Worm (Caenorhabditis elegans) whole organism, young adult: ENCODE results near the gene tbx-2.
A peak's percentile ranks its signal among the peaks of the same experiment; 100 is the strongest.

Source experiments
- B0035.1 ChIP-seq: sonication (generic microtip); optimal IDR thresholded peaks from 2 replicates; lab custom pipeline; 2016; ENCODE audit warnings: missing genetic modification characterization, mild to moderate bottlenecking, missing compliant biosample characterization, missing genotype, missing genetic modification reagents
- B0336.3 ChIP-seq: fragments of 200-800 bp; sonication (Bioruptor generic); IDR thresholded peaks from 2 replicates; pipeline ENCODE4 v1.3.6; 2022; ENCODE audit warnings: missing genetic modification characterization, missing compliant biosample characterization
- C17E4.6 ChIP-seq: fragments of 200-800 bp; sonication (Bioruptor generic); IDR thresholded peaks from 2 replicates; pipeline ENCODE4 v1.3.6; 2022; ENCODE audit warnings: missing genetic modification reagents, missing genetic modification characterization, missing compliant biosample characterization
- F22D6.2 ChIP-seq: sonication (generic microtip); optimal IDR thresholded peaks from 2 replicates; lab custom pipeline; 2016; ENCODE audit warnings: mild to moderate bottlenecking, missing genetic modification characterization, missing compliant biosample characterization
- F52B5.7 ChIP-seq: sonication (generic microtip); optimal IDR thresholded peaks from 2 replicates; lab custom pipeline; 2016; ENCODE audit warnings: mild to moderate bottlenecking, missing genetic modification characterization, missing compliant biosample characterization
- F57A8.1 ChIP-seq: fragments of 200-800 bp; sonication (Bioruptor generic); optimal IDR thresholded peaks from 2 replicates; lab custom pipeline; 2018; ENCODE audit warnings: mild to moderate bottlenecking, missing genetic modification characterization, moderate library complexity, missing compliant biosample characterization
- ama-1 ChIP-seq, 3 experiments: fragments of 150-350 bp in 1 of 3; sonication (generic microtip) in 2 of 3; optimal IDR thresholded peaks; 2 replicates each; lab custom pipeline; 2014 to 2018; ENCODE audit warnings: missing biosample characterization in 2 of 3, missing genetic modification characterization in 2 of 3, missing genetic modification reagents in 2 of 3
- aptf-2 ChIP-seq: fragments of 200-800 bp; sonication (Bioruptor generic); conservative IDR thresholded peaks from 2 replicates; pipeline ENCODE4 v1.3.6; 2022; ENCODE audit warnings: missing genetic modification reagents, missing genetic modification characterization, missing compliant biosample characterization
- attf-5 ChIP-seq: fragments of 200-800 bp; sonication (Bioruptor generic); optimal IDR thresholded peaks from 2 replicates; lab custom pipeline; 2018; ENCODE audit warnings: mild to moderate bottlenecking, missing genetic modification characterization, missing compliant biosample characterization
- attf-6 ChIP-seq: fragments of 200-800 bp; sonication (Bioruptor generic); IDR thresholded peaks from 2 replicates; pipeline ENCODE4 v1.3.6; 2022; ENCODE audit warnings: missing genetic modification reagents, missing genetic modification characterization, missing compliant biosample characterization
- efl-1 ChIP-seq: fragments of 150-350 bp; optimal IDR thresholded peaks from 2 replicates; lab custom pipeline; 2014; ENCODE audit warnings: missing biosample characterization, missing genetic modification reagents, missing genetic modification characterization
- ekl-4 ChIP-seq: fragments of 200-800 bp; sonication (Bioruptor generic); IDR thresholded peaks from 2 replicates; pipeline ENCODE4 v1.3.6; 2022; ENCODE audit warnings: missing genetic modification reagents, missing genetic modification characterization, missing compliant biosample characterization
- gei-17 ChIP-seq: fragments of 200-800 bp; sonication (Bioruptor generic); optimal IDR thresholded peaks from 2 replicates; lab custom pipeline; 2018; ENCODE audit warnings: mild to moderate bottlenecking, missing genetic modification characterization, missing compliant biosample characterization
- him-1 ChIP-seq: sonication (generic microtip); optimal IDR thresholded peaks from 2 replicates; lab custom pipeline; 2016; ENCODE audit warnings: missing genotype, missing genetic modification reagents, missing genetic modification characterization, missing compliant biosample characterization
- hlh-26 ChIP-seq: fragments of 200-800 bp; sonication (Bioruptor generic); conservative IDR thresholded peaks from 2 replicates; pipeline ENCODE4 v1.3.6; 2022; ENCODE audit warnings: missing genetic modification reagents, missing genetic modification characterization, missing compliant biosample characterization
- hmg-1.2 ChIP-seq: fragments of 200-800 bp; sonication (Bioruptor generic); IDR thresholded peaks from 2 replicates; pipeline ENCODE4 v1.3.6; 2022; ENCODE audit warnings: missing genetic modification reagents, missing genetic modification characterization, missing compliant biosample characterization
- hmg-20 ChIP-seq: fragments of 200-800 bp; sonication (Bioruptor generic); IDR thresholded peaks from 2 replicates; pipeline ENCODE4 v1.3.6; 2022; ENCODE audit warnings: missing genetic modification reagents, missing genetic modification characterization, missing compliant biosample characterization
- hrde-1 ChIP-seq: sonication (generic microtip); optimal IDR thresholded peaks from 2 replicates; lab custom pipeline; 2016; ENCODE audit warnings: missing genetic modification characterization, mild to moderate bottlenecking, missing compliant biosample characterization, moderate library complexity, missing genotype, missing genetic modification reagents, borderline replicate concordance
- lin-40 ChIP-seq: sonication (generic microtip); optimal IDR thresholded peaks from 2 replicates; lab custom pipeline; 2016; ENCODE audit warnings: missing genetic modification characterization, mild to moderate bottlenecking, missing compliant biosample characterization, missing genotype, missing genetic modification reagents
- madf-6 ChIP-seq: fragments of 200-800 bp; sonication (Bioruptor generic); IDR thresholded peaks from 2 replicates; pipeline ENCODE4 v1.3.6; 2022; ENCODE audit warnings: missing genetic modification reagents, missing genetic modification characterization, missing compliant biosample characterization
- madf-8 ChIP-seq: fragments of 200-800 bp; sonication (Bioruptor generic); conservative IDR thresholded peaks from 2 replicates; pipeline ENCODE4 v1.3.6; 2022; ENCODE audit warnings: missing genetic modification reagents, missing genetic modification characterization, missing compliant biosample characterization
- nfyb-1 ChIP-seq: fragments of 200-800 bp; sonication (Bioruptor generic); IDR thresholded peaks from 2 replicates; pipeline ENCODE4 v1.3.6; 2022; ENCODE audit warnings: missing genetic modification reagents, missing genetic modification characterization, missing compliant biosample characterization
- nhr-120 ChIP-seq: fragments of 200-800 bp; sonication (Bioruptor generic); IDR thresholded peaks from 2 replicates; pipeline ENCODE4 v1.3.6; 2022; ENCODE audit warnings: missing genetic modification characterization, missing compliant biosample characterization
- nhr-27 ChIP-seq: fragments of 200-800 bp; sonication (Bioruptor generic); optimal IDR thresholded peaks from 2 replicates; lab custom pipeline; 2018; ENCODE audit warnings: mild to moderate bottlenecking, missing genetic modification characterization, moderate library complexity, missing compliant biosample characterization
- nhr-80 ChIP-seq: sonication (generic microtip); optimal IDR thresholded peaks from 2 replicates; lab custom pipeline; 2016; ENCODE audit warnings: missing genetic modification characterization, missing compliant biosample characterization
- pbrm-1 ChIP-seq: fragments of 200-800 bp; sonication (Bioruptor generic); IDR thresholded peaks from 2 replicates; pipeline ENCODE4 v1.3.6; 2022; ENCODE audit warnings: missing genetic modification reagents, missing genetic modification characterization, missing compliant biosample characterization
- sptf-2 ChIP-seq: fragments of 200-800 bp; sonication (Bioruptor generic); optimal IDR thresholded peaks from 2 replicates; lab custom pipeline; 2018; ENCODE audit warnings: mild to moderate bottlenecking, missing genetic modification characterization, missing compliant biosample characterization
- tlf-1 ChIP-seq: fragments of 200-800 bp; sonication (Bioruptor generic); optimal IDR thresholded peaks from 2 replicates; lab custom pipeline; 2018; ENCODE audit warnings: mild to moderate bottlenecking, missing genetic modification characterization, missing compliant biosample characterization
- zfh-2 ChIP-seq: fragments of 200-800 bp; sonication (Bioruptor generic); conservative IDR thresholded peaks from 2 replicates; pipeline ENCODE4 v1.3.6; 2022; ENCODE audit warnings: missing genetic modification reagents, missing genetic modification characterization, missing compliant biosample characterization
- ztf-26 ChIP-seq: sonication (generic microtip); optimal IDR thresholded peaks from 2 replicates; lab custom pipeline; 2017; ENCODE audit warnings: missing genetic modification characterization, missing compliant biosample characterization
- ztf-28 ChIP-seq: fragments of 200-800 bp; sonication (Bioruptor generic); IDR thresholded peaks from 2 replicates; pipeline ENCODE4 v1.3.6; 2022; ENCODE audit warnings: missing genetic modification reagents, missing genetic modification characterization, missing compliant biosample characterization
- ztf-6 ChIP-seq: fragments of 200-800 bp; sonication (Bioruptor generic); IDR thresholded peaks from 2 replicates; pipeline ENCODE4 v1.3.6; 2022; ENCODE audit warnings: missing genetic modification reagents, missing genetic modification characterization, missing compliant biosample characterization

tbx-2 gene

ce11 chrIII:5138940-5139533 lies 2.9 kb upstream of the tbx-2 start:
- TF ChIP-seq C17E4.6 (GFP tag; lab: Robert Waterston, UW) (no peak), hrde-1 (tag; lab: Kevin White, UChicago) (no peak), attf-5 (GFP tag; lab: Kevin White, UChicago) (no peak), ztf-26 (tag; lab: Kevin White, UChicago) (no peak), aptf-2 (GFP tag; lab: Robert Waterston, UW) (no peak), F52B5.7 (tag; lab: Kevin White, UChicago) (no peak), tlf-1 (no peak), ztf-28 (GFP tag; lab: Robert Waterston, UW) (no peak), pbrm-1 (GFP tag; lab: Robert Waterston, UW) (no peak)

ce11 chrIII:5137685-5138084 lies 1.6 kb upstream of the tbx-2 start:
- no peak for TF ChIP-seq hlh-26 (GFP tag; lab: Robert Waterston, UW)

ce11 chrIII:5137099-5137498 lies 1.0 kb upstream of the tbx-2 start:
- TF ChIP-seq B0035.1 (tag; lab: Kevin White, UChicago): no peak
- no peak for TF ChIP-seq efl-1 (GFP tag; lab: Kevin White, UChicago)
- peak; percentile 60 for TF ChIP-seq nhr-80
- no peak for TF ChIP-seq tlf-1
- TF ChIP-seq ama-1 (optimal IDR thresholded peaks at IDR 0.05; lab: Kevin White, UChicago): no peak
- peak in 1 of 2 experiments; percentile 35 for TF ChIP-seq ama-1 (GFP tag; optimal IDR thresholded peaks at IDR 0.05; lab: Kevin White, UChicago)

- no peak for TF ChIP-seq attf-6
- peak; percentile 47 for TF ChIP-seq him-1 (tag; lab: Kevin White, UChicago)
- TF ChIP-seq hmg-1.2 (GFP tag; lab: Robert Waterston, UW): no peak
Measured at ce11 chrIII:5134506-5134905, 1.6 kb downstream of the tbx-2 start.

- no peak for TF ChIP-seq nfyb-1
- TF ChIP-seq him-1 (tag; lab: Kevin White, UChicago): peak; percentile 91
- no peak for TF ChIP-seq B0336.3 (GFP tag; lab: Robert Waterston, UW)
- no peak for TF ChIP-seq B0035.1 (tag; lab: Kevin White, UChicago)
- TF ChIP-seq, all 124 proteins: peak for 1
Measured at ce11 chrIII:5130654-5131053, 5.4 kb downstream of the tbx-2 start.

ce11 chrIII:5129261-5129660 lies 6.8 kb downstream of the tbx-2 start:
- TF ChIP-seq lin-40 (tag; lab: Kevin White, UChicago) (no peak), madf-8 (GFP tag; lab: Robert Waterston, UW) (no peak), hmg-20 (GFP tag; lab: Robert Waterston, UW) (no peak), ekl-4 (GFP tag; lab: Robert Waterston, UW) (no peak), F57A8.1 (GFP tag; lab: Kevin White, UChicago) (no peak), nhr-120 (0 out of 2 replicates have a peak, but pooled peaks have one; percentile 73), zfh-2 (GFP tag; lab: Robert Waterston, UW) (peak; percentile 52), F22D6.2 (tag; lab: Kevin White, UChicago) (no peak), sptf-2 (no peak), madf-6 (GFP tag; lab: Robert Waterston, UW) (no peak), nhr-27 (tag; lab: Kevin White, UChicago) (no peak), gei-17 (GFP tag; lab: Kevin White, UChicago) (no peak), ztf-6 (GFP tag; lab: Robert Waterston, UW) (no peak), nfyb-1 (0 out of 2 replicates have a peak, but pooled peaks have one; percentile 20)
